Fruit fly (Drosophila melanogaster) whole organism, embryonic: ENCODE data around the gene CG10752.

Experiments
- CG10147 ChIP-seq: fragments of 200-800 bp; sonication (Bioruptor generic); optimal IDR thresholded peaks from 2 replicates; lab custom pipeline; 2019; ENCODE audit warnings: missing biosample characterization, mild to moderate bottlenecking, missing genetic modification characterization, moderate library complexity
- CG10321 ChIP-seq: fragments of 200-800 bp; sonication (Bioruptor generic); IDR thresholded peaks from 2 replicates; pipeline ENCODE4 v1.3.6; 2022; ENCODE audit warnings: missing biosample characterization, missing genetic modification characterization
- CG12104 ChIP-seq: fragments of 200-800 bp; sonication (Bioruptor generic); optimal IDR thresholded peaks from 3 replicates; lab custom pipeline; 2016; ENCODE audit warnings: missing biosample characterization, missing genetic modification characterization
- CG12659 ChIP-seq: fragments of 200-800 bp; sonication (Bioruptor generic); optimal IDR thresholded peaks from 3 replicates; lab custom pipeline; 2017; ENCODE audit warnings: mild to moderate bottlenecking, missing biosample characterization, missing genetic modification reagents, missing genetic modification characterization
- CG13775 ChIP-seq: fragments of 200-800 bp; sonication (Bioruptor generic); optimal IDR thresholded peaks from 3 replicates; lab custom pipeline; 2017; ENCODE audit warnings: missing biosample characterization, mild to moderate bottlenecking, missing genetic modification characterization
- CG14710 ChIP-seq: fragments of 200-800 bp; sonication (Bioruptor generic); optimal IDR thresholded peaks from 3 replicates; lab custom pipeline; 2019; ENCODE audit warnings: missing biosample characterization, mild to moderate bottlenecking, missing genetic modification characterization, moderate library complexity
- CG14965 ChIP-seq: fragments of 200-800 bp; sonication (Bioruptor generic); optimal IDR thresholded peaks from 2 replicates; lab custom pipeline; 2016; ENCODE audit warnings: missing biosample characterization, missing genetic modification characterization, borderline replicate concordance
- CG15514 ChIP-seq: fragments of 200-800 bp; sonication (Bioruptor generic); optimal IDR thresholded peaks from 3 replicates; lab custom pipeline; 2017; ENCODE audit warnings: missing biosample characterization, missing genetic modification characterization, mild to moderate bottlenecking, moderate library complexity, missing genetic modification reagents
- CG16779 ChIP-seq: fragments of 200-800 bp; sonication (Bioruptor generic); IDR thresholded peaks from 2 replicates; pipeline ENCODE4 v1.3.6; 2022; ENCODE audit warnings: missing biosample characterization, missing genetic modification characterization
- CG17612 ChIP-seq: fragments of 200-800 bp; sonication (Bioruptor generic); IDR thresholded peaks from 2 replicates; pipeline ENCODE4 v1.3.6; 2022; ENCODE audit warnings: missing biosample characterization, missing genetic modification characterization
- CG17912 ChIP-seq: fragments of 200-800 bp; sonication (Bioruptor generic); optimal IDR thresholded peaks from 2 replicates; lab custom pipeline; 2018; ENCODE audit warnings: missing biosample characterization, mild to moderate bottlenecking, missing genetic modification characterization
- CG1792 ChIP-seq: fragments of 200-800 bp; sonication (Bioruptor generic); optimal IDR thresholded peaks from 2 replicates; lab custom pipeline; 2016; ENCODE audit warnings: missing biosample characterization, missing genetic modification characterization
- CG2889 ChIP-seq: fragments of 200-800 bp; sonication (Bioruptor generic); IDR thresholded peaks from 3 replicates; pipeline ENCODE4 v1.3.6; 2022; ENCODE audit warnings: missing biosample characterization, missing genetic modification characterization
- CG30020 ChIP-seq: fragments of 200-800 bp; optimal IDR thresholded peaks from 2 replicates; lab custom pipeline; 2019; ENCODE audit warnings: missing biosample characterization, mild to moderate bottlenecking, missing genetic modification characterization, moderate library complexity
- CG4282 ChIP-seq: fragments of 200-800 bp; sonication (Bioruptor generic); optimal IDR thresholded peaks from 2 replicates; lab custom pipeline; 2016; ENCODE audit warnings: missing biosample characterization, missing genetic modification characterization
- CG6175 ChIP-seq: fragments of 200-800 bp; sonication (Bioruptor generic); IDR thresholded peaks from 3 replicates; pipeline ENCODE4 v1.3.6; 2022; ENCODE audit warnings: missing biosample characterization, missing genetic modification characterization
- CG9817 ChIP-seq: fragments of 200-800 bp; sonication (Bioruptor generic); optimal IDR thresholded peaks from 2 replicates; lab custom pipeline; 2018; ENCODE audit warnings: missing biosample characterization, mild to moderate bottlenecking, missing genetic modification characterization, moderate library complexity
- Dip3 ChIP-seq: fragments of 200-800 bp; sonication (Bioruptor generic); optimal IDR thresholded peaks from 3 replicates; lab custom pipeline; 2016; ENCODE audit warnings: missing biosample characterization, missing genetic modification characterization
- Elba2 ChIP-seq: fragments of 200-800 bp; sonication (Bioruptor generic); optimal IDR thresholded peaks from 3 replicates; lab custom pipeline; 2016; ENCODE audit warnings: missing biosample characterization, missing genetic modification characterization
- HmgD ChIP-seq: fragments of 200-800 bp; sonication (Bioruptor generic); optimal IDR thresholded peaks from 3 replicates; lab custom pipeline; 2016; ENCODE audit warnings: missing biosample characterization, missing genetic modification characterization
- HmgZ ChIP-seq: fragments of 200-800 bp; sonication (Bioruptor generic); optimal IDR thresholded peaks from 2 replicates; lab custom pipeline; 2018; ENCODE audit warnings: missing biosample characterization, mild to moderate bottlenecking, missing genetic modification characterization
- Hr39 ChIP-seq: fragments of >200 bp; optimal IDR thresholded peaks from 2 replicates; lab custom pipeline; 2017
- Hr51 ChIP-seq, 2 experiments: fragments of 200-800 bp; sonication (Bioruptor generic); optimal IDR thresholded peaks; 2 replicates in 1 of 2; 3 replicates in 1 of 2; lab custom pipeline; 2016 to 2018; ENCODE audit warnings: missing biosample characterization in 2 of 2, missing genetic modification characterization in 2 of 2, mild to moderate bottlenecking in 1 of 2, moderate library complexity in 1 of 2
- Hr78 ChIP-seq, 2 experiments: fragments of 200-800 bp in 1 of 2; fragments of >200 bp in 1 of 2; sonication (Bioruptor generic) in 1 of 2; optimal IDR thresholded peaks; 2 replicates each; lab custom pipeline; 2017 to 2019; ENCODE audit warnings: missing biosample characterization in 2 of 2, missing genetic modification characterization in 2 of 2, mild to moderate bottlenecking in 1 of 2, moderate library complexity in 1 of 2
- Pdp1 ChIP-seq, 2 experiments: fragments of 200-800 bp; sonication (Bioruptor generic); optimal IDR thresholded peaks; 3 replicates each; lab custom pipeline; 2016; ENCODE audit warnings: missing biosample characterization in 2 of 2, missing genetic modification characterization in 2 of 2, mild to moderate bottlenecking in 1 of 2, moderate library complexity in 1 of 2
- Rx ChIP-seq: fragments of 200-800 bp; sonication (Bioruptor generic); IDR thresholded peaks from 2 replicates; pipeline ENCODE4 v1.3.6; 2022; ENCODE audit warnings: missing biosample characterization, missing genetic modification characterization
- Spps ChIP-seq: fragments of 200-800 bp; sonication (Bioruptor generic); optimal IDR thresholded peaks from 2 replicates; lab custom pipeline; 2018; ENCODE audit warnings: missing biosample characterization, mild to moderate bottlenecking, missing genetic modification characterization
- bab2 ChIP-seq: fragments of 200-800 bp; sonication (Bioruptor generic); optimal IDR thresholded peaks from 2 replicates; lab custom pipeline; 2016; ENCODE audit warnings: missing biosample characterization, missing genetic modification characterization
- emc ChIP-seq: fragments of 200-800 bp; sonication (Bioruptor generic); optimal IDR thresholded peaks from 2 replicates; lab custom pipeline; 2016; ENCODE audit warnings: missing biosample characterization, missing genetic modification characterization
- ems ChIP-seq: fragments of 200-800 bp; sonication (Bioruptor generic); optimal IDR thresholded peaks from 3 replicates; lab custom pipeline; 2016; ENCODE audit warnings: missing biosample characterization, missing genetic modification characterization
- fd102C ChIP-seq: fragments of 200-800 bp; sonication (Bioruptor generic); optimal IDR thresholded peaks from 2 replicates; lab custom pipeline; 2018; ENCODE audit warnings: missing biosample characterization, mild to moderate bottlenecking, missing genetic modification characterization, moderate library complexity
- fru ChIP-seq: fragments of >200 bp; optimal IDR thresholded peaks from 2 replicates; lab custom pipeline; 2017
- gsb-n ChIP-seq: fragments of 200-800 bp; sonication (Bioruptor generic); optimal IDR thresholded peaks from 3 replicates; lab custom pipeline; 2018; ENCODE audit warnings: missing biosample characterization, mild to moderate bottlenecking, missing genetic modification characterization
- kay ChIP-seq: fragments of 200-800 bp; sonication (Bioruptor generic); optimal IDR thresholded peaks from 2 replicates; lab custom pipeline; 2016; ENCODE audit warnings: missing biosample characterization, missing genetic modification characterization
- klu ChIP-seq: fragments of 200-800 bp; sonication (Bioruptor generic); IDR thresholded peaks from 2 replicates; pipeline ENCODE4 v1.3.6; 2022; ENCODE audit warnings: missing biosample characterization, missing genetic modification characterization
- lov ChIP-seq, 2 experiments: fragments of 200-800 bp in 1 of 2; fragments of >200 bp in 1 of 2; sonication (Bioruptor generic) in 1 of 2; IDR thresholded peaks in 1 of 2; optimal IDR thresholded peaks in 1 of 2; 2 replicates in 1 of 2; 3 replicates in 1 of 2; pipeline versions ENCODE4 v1.3.6 to Lab custom; 2017 to 2022; ENCODE audit warnings: missing biosample characterization in 1 of 2, missing genetic modification characterization in 1 of 2
- prd ChIP-seq, 3 experiments: fragments of >200 bp in 2 of 3; fragments of 200-800 bp in 1 of 3; sonication (Bioruptor generic) in 1 of 3; optimal IDR thresholded peaks in 2 of 3; IDR thresholded peaks in 1 of 3; 2 replicates in 2 of 3; 3 replicates in 1 of 3; pipeline versions ENCODE4 v1.3.6 to Lab custom; 2017 to 2022; ENCODE audit warnings: missing biosample characterization in 1 of 3, missing genetic modification characterization in 1 of 3
- pum ChIP-seq: fragments of 200-800 bp; sonication (Bioruptor generic); optimal IDR thresholded peaks from 2 replicates; lab custom pipeline; 2016; ENCODE audit warnings: missing biosample characterization, missing genetic modification characterization
- seq ChIP-seq: fragments of 200-800 bp; sonication (Bioruptor generic); IDR thresholded peaks from 2 replicates; pipeline ENCODE4 v1.3.6; 2022; ENCODE audit warnings: missing biosample characterization, missing genetic modification characterization
- sug ChIP-seq: fragments of 200-800 bp; optimal IDR thresholded peaks from 2 replicates; lab custom pipeline; 2019; ENCODE audit warnings: missing biosample characterization, mild to moderate bottlenecking, missing genetic modification characterization, moderate library complexity
- tin ChIP-seq: fragments of 200-800 bp; sonication (Bioruptor generic); optimal IDR thresholded peaks from 3 replicates; lab custom pipeline; 2016; ENCODE audit warnings: missing biosample characterization, missing genetic modification characterization
- toy ChIP-seq: fragments of 200-800 bp; sonication (Bioruptor generic); IDR thresholded peaks from 2 replicates; pipeline ENCODE4 v1.3.6; 2022; ENCODE audit warnings: missing biosample characterization, missing genetic modification characterization
- twi ChIP-seq: fragments of 200-800 bp; optimal IDR thresholded peaks from 2 replicates; lab custom pipeline; 2019; ENCODE audit warnings: missing biosample characterization, mild to moderate bottlenecking, missing genetic modification characterization, moderate library complexity
- tx ChIP-seq: fragments of 200-800 bp; sonication (Bioruptor generic); optimal IDR thresholded peaks from 2 replicates; lab custom pipeline; 2016; ENCODE audit warnings: missing biosample characterization, missing genetic modification characterization
- vvl ChIP-seq: fragments of 200-800 bp; sonication (Bioruptor generic); IDR thresholded peaks from 2 replicates; pipeline ENCODE4 v1.3.6; 2022; ENCODE audit warnings: missing biosample characterization, missing genetic modification characterization
- z ChIP-seq: fragments of 200-800 bp; sonication (Bioruptor generic); IDR thresholded peaks from 3 replicates; pipeline ENCODE4 v1.3.6; 2022; ENCODE audit warnings: missing biosample characterization, missing genetic modification characterization
- zfh2 ChIP-seq: fragments of 200-800 bp; sonication (Bioruptor generic); optimal IDR thresholded peaks from 2 replicates; lab custom pipeline; 2016; ENCODE audit warnings: missing biosample characterization, missing genetic modification characterization

CG10752 gene

dm6 chr3L:12913609-12914266 is 40.7 kb downstream of the CG10752 start, which contains the start of gene CG32115 (continued):
- TF ChIP-seq Hr51 (GFP tag; optimal IDR thresholded peaks at IDR 0.05; lab: Kevin White, UChicago) (peak; percentile 79 to 95), fd102C (GFP tag; lab: Kevin White, UChicago) (no peak), tin (GFP tag; lab: Kevin White, UChicago) (peak; percentile 88), Pdp1 (GFP tag; optimal IDR thresholded peaks at IDR 0.05; lab: Kevin White, UChicago) (peak; percentile 92 to 95), HmgD (GFP tag; lab: Kevin White, UChicago) (peak; percentile 15), CG10147 (GFP tag; lab: Kevin White, UChicago) (peak; percentile 94), CG6175 (GFP tag; lab: Robert Waterston, UW) (peak; percentile 90), lov (optimal IDR thresholded peaks at IDR 0.05; lab: Kevin White, UChicago) (no peak), lov (GFP tag; IDR thresholded peaks at IDR 0.05; lab: Robert Waterston, UW) (peak; percentile 90), CG9817 (tag; lab: Kevin White, UChicago) (peak; percentile 97), sug (tag; lab: Kevin White, UChicago) (peak; percentile 91), CG14710 (no peak), pum (GFP tag; lab: Kevin White, UChicago) (peak; percentile 86), toy (GFP tag; lab: Robert Waterston, UW) (peak; percentile 93), CG2889 (GFP tag; lab: Robert Waterston, UW) (peak; percentile 93), Rx (GFP tag; lab: Robert Waterston, UW) (peak; percentile 86), CG12104 (GFP tag; lab: Kevin White, UChicago) (peak; percentile 88), bab2 (peak; percentile 92), CG13775 (GFP tag; lab: Kevin White, UChicago) (peak; percentile 85), CG10321 (peak; percentile 70), fru (lab: Kevin White, UChicago) (no peak), prd (optimal IDR thresholded peaks at IDR 0.05; lab: Kevin White, UChicago) (no peak), prd (GFP tag; IDR thresholded peaks at IDR 0.05; lab: Robert Waterston, UW) (peak; percentile 96), CG30020 (tag; lab: Kevin White, UChicago) (no peak), Elba2 (GFP tag; lab: Kevin White, UChicago) (no peak), Spps (peak; percentile 63), CG1792 (GFP tag; lab: Kevin White, UChicago) (peak; percentile 90), Hr78 (GFP tag; optimal IDR thresholded peaks at IDR 0.05; lab: Kevin White, UChicago) (no peak), tx (GFP tag; lab: Kevin White, UChicago) (peak; percentile 83), gsb-n (tag; lab: Kevin White, UChicago) (peak; percentile 86), CG12659 (peak; percentile 95), vvl (GFP tag; lab: Robert Waterston, UW) (peak; percentile 98; the same call in 1 of the 2 replicates), ems (GFP tag; lab: Kevin White, UChicago) (peak; percentile 90), kay (GFP tag; lab: Kevin White, UChicago) (peak; percentile 91), emc (GFP tag; lab: Kevin White, UChicago) (peak; percentile 87), zfh2 (GFP tag; lab: Kevin White, UChicago) (peak; percentile 91), z (GFP tag; lab: Robert Waterston, UW) (no peak), Dip3 (GFP tag; lab: Kevin White, UChicago) (peak; percentile 95), CG16779 (GFP tag; lab: Robert Waterston, UW) (peak; percentile 96), CG14965 (GFP tag; lab: Kevin White, UChicago) (peak; percentile 54), seq (GFP tag; lab: Robert Waterston, UW) (peak; percentile 95), CG17912 (GFP tag; lab: Kevin White, UChicago) (peak; percentile 73), CG15514 (GFP tag; lab: Kevin White, UChicago) (peak; percentile 81), Hr39 (lab: Kevin White, UChicago) (no peak), CG4282 (GFP tag; lab: Kevin White, UChicago) (no peak), CG17612 (GFP tag; lab: Robert Waterston, UW) (peak; percentile 85), twi (tag; lab: Kevin White, UChicago) (peak; percentile 86), HmgZ (tag; lab: Kevin White, UChicago) (peak; percentile 97), klu (GFP tag; lab: Robert Waterston, UW) (peak; percentile 93)
- TF ChIP-seq, all 482 proteins: peak for 397
